Fruit fly (Drosophila melanogaster): ENCODE data around the gene CG13721.
A peak's percentile ranks its signal among the peaks of the same experiment; 100 is the strongest.

dm6 chr3L:4490702-4491243 lies 6.8 kb downstream of the CG13721 start, which contains the start of gene CG13722:
- TF ChIP-seq CG14655 (GFP tag; optimal IDR thresholded peaks at IDR 0.05) = no peak
- no peak for TF ChIP-seq Pif1A (GFP tag; optimal IDR thresholded peaks at IDR 0.05)
- peak; percentile 51 for TF ChIP-seq EcR (GFP tag; optimal IDR thresholded peaks at IDR 0.05)
- TF ChIP-seq CG9948 (tag; optimal IDR thresholded peaks at IDR 0.05) = no peak
- peak; percentile 20; the same call in 1 of the 3 replicates for TF ChIP-seq CG4496 (GFP tag; IDR thresholded peaks at IDR 0.05)
- no peak for TF ChIP-seq CG34367 (tag; optimal IDR thresholded peaks at IDR 0.05)
- TF ChIP-seq CG15710 (tag; optimal IDR thresholded peaks at IDR 0.05) = no peak
- no peak for TF ChIP-seq D1 (tag; optimal IDR thresholded peaks at IDR 0.05)
- TF ChIP-seq CG32121 (GFP tag; IDR thresholded peaks at IDR 0.05) = no peak
- TF ChIP-seq CG13204 (GFP tag; optimal IDR thresholded peaks at IDR 0.05) = peak; percentile 90
- TF ChIP-seq CG12605 (GFP tag; IDR thresholded peaks at IDR 0.05) = no peak
- no peak for TF ChIP-seq fd96Ca (GFP tag; IDR thresholded peaks at IDR 0.05)
- TF ChIP-seq CG8301 (tag; optimal IDR thresholded peaks at IDR 0.05) = no peak

Measured in whole organism, pupa.